Fruit fly (Drosophila melanogaster): ENCODE measurements around the gene PGRP-LB.

dm6 chr3R:11483328-11483868 is 23.0 kb upstream of the PGRP-LB start:
- TF ChIP-seq CG8478 (optimal IDR thresholded peaks at IDR 0.05) = no peak
- TF ChIP-seq CG12299 (tag; optimal IDR thresholded peaks at IDR 0.05) = no peak
- TF ChIP-seq so (GFP tag; IDR thresholded peaks at IDR 0.05) = no peak
- TF ChIP-seq CG6654 (GFP tag; optimal IDR thresholded peaks at IDR 0.05) = no peak
